Worm (Caenorhabditis elegans): ENCODE measurements around the gene dot-1.4.
A peak's percentile ranks its signal among the peaks of the same experiment; 100 is the strongest.

Gene dot-1.4

ce11 chrX:11952129-11952528 is 20.7 kb upstream of the dot-1.4 start:
- no peak for TF ChIP-seq aly-2 (tag; optimal IDR thresholded peaks at IDR 0.05)
- no peak for TF ChIP-seq lsy-2 (tag; optimal IDR thresholded peaks at IDR 0.05)
- TF ChIP-seq dmd-4 (tag; optimal IDR thresholded peaks at IDR 0.05) = no peak
- TF ChIP-seq ceh-82 (tag; optimal IDR thresholded peaks at IDR 0.05) = no peak
- no peak for TF ChIP-seq elt-1 (tag; optimal IDR thresholded peaks at IDR 0.05)
- TF ChIP-seq lin-13 (GFP tag; optimal IDR thresholded peaks at IDR 0.05) = no peak

- no peak for TF ChIP-seq R02D3.7 (tag; optimal IDR thresholded peaks at IDR 0.05)
- no peak for TF ChIP-seq nhr-23 (tag; optimal IDR thresholded peaks at IDR 0.05)
- TF ChIP-seq mbf-1 (tag; optimal IDR thresholded peaks at IDR 0.05) = no peak
- no peak for TF ChIP-seq ztf-11 (tag; optimal IDR thresholded peaks at IDR 0.05)
- peak; percentile 4 for TF ChIP-seq sma-3 (GFP tag; optimal IDR thresholded peaks at IDR 0.05)
- no peak for TF ChIP-seq snpc-4 (tag; optimal IDR thresholded peaks at IDR 0.05)
- TF ChIP-seq nhr-12 (tag; optimal IDR thresholded peaks at IDR 0.05) = no peak
- no peak for TF ChIP-seq zag-1 (tag; optimal IDR thresholded peaks at IDR 0.05)
- TF ChIP-seq mab-5 (tag; optimal IDR thresholded peaks at IDR 0.05) = no peak
- TF ChIP-seq ztf-1 (GFP tag; conservative IDR thresholded peaks at IDR 0.05) = no peak
- TF ChIP-seq gmeb-1 (tag; optimal IDR thresholded peaks at IDR 0.05) = no peak
- no peak for TF ChIP-seq nhr-129 (tag; optimal IDR thresholded peaks at IDR 0.05)
- no peak for TF ChIP-seq aly-2 (tag; optimal IDR thresholded peaks at IDR 0.05)
- peak; percentile 47 for TF ChIP-seq sma-9 (GFP tag; optimal IDR thresholded peaks at IDR 0.05)
- TF ChIP-seq sma-9 (tag; optimal IDR thresholded peaks at IDR 0.05) = no peak
- TF ChIP-seq alr-1 (tag; optimal IDR thresholded peaks at IDR 0.05) = no peak
- TF ChIP-seq lin-13 (GFP tag; optimal IDR thresholded peaks at IDR 0.05) = peak; percentile 2
- no peak for TF ChIP-seq nhr-11 (tag; optimal IDR thresholded peaks at IDR 0.05)
- peak; percentile 31 for TF ChIP-seq C34F6.9 (tag; optimal IDR thresholded peaks at IDR 0.05)
- peak; percentile 37 for TF ChIP-seq F13H6.1 (tag; optimal IDR thresholded peaks at IDR 0.05)
- TF ChIP-seq sem-4 (tag; optimal IDR thresholded peaks at IDR 0.05) = peak; percentile 22
- TF ChIP-seq nhr-6 (tag; optimal IDR thresholded peaks at IDR 0.05) = no peak
- no peak for TF ChIP-seq nhr-77 (tag; optimal IDR thresholded peaks at IDR 0.05)
- no peak for TF ChIP-seq unc-39 (tag; optimal IDR thresholded peaks at IDR 0.05)
- no peak for TF ChIP-seq lsy-2 (tag; optimal IDR thresholded peaks at IDR 0.05)
- no peak for TF ChIP-seq mdl-1 (tag; optimal IDR thresholded peaks at IDR 0.05)
- TF ChIP-seq skn-1 (tag; optimal IDR thresholded peaks at IDR 0.05) = no peak
- TF ChIP-seq blmp-1 (tag; optimal IDR thresholded peaks at IDR 0.05; ENCODE audit: insufficient read depth) = no peak
- TF ChIP-seq nhr-21 (tag; optimal IDR thresholded peaks at IDR 0.05) = no peak
- TF ChIP-seq lin-39 (tag; optimal IDR thresholded peaks at IDR 0.05) = no peak
- no peak for TF ChIP-seq elt-3 (tag; optimal IDR thresholded peaks at IDR 0.05)
- TF ChIP-seq ceh-82 (tag; optimal IDR thresholded peaks at IDR 0.05) = no peak
- no peak for TF ChIP-seq ztf-4 (tag; optimal IDR thresholded peaks at IDR 0.05)
- no peak for TF ChIP-seq crh-2 (tag; optimal IDR thresholded peaks at IDR 0.05)
- no peak for TF ChIP-seq elt-1 (tag; optimal IDR thresholded peaks at IDR 0.05)
- TF ChIP-seq dmd-4 (tag; optimal IDR thresholded peaks at IDR 0.05) = no peak
These were observed 16.9 kb upstream of the dot-1.4 start, which contains the start of gene lsd-1 for ce11 chrX:11948184-11948894. TSS of gene lsd-1 (plus strand) at chrX:11948844.

ce11 chrX:11946788-11947463 is 15.5 kb upstream of the dot-1.4 start, which contains the start of gene nfya-1:
TSS of gene nfya-1 (minus strand) at chrX:11946838.
- TF ChIP-seq blmp-1 (tag; optimal IDR thresholded peaks at IDR 0.05; ENCODE audit: insufficient read depth) = no peak
- peak; percentile 12 for TF ChIP-seq nhr-6 (tag; optimal IDR thresholded peaks at IDR 0.05)
- peak; percentile 72 for TF ChIP-seq F13H6.1 (tag; optimal IDR thresholded peaks at IDR 0.05)
- TF ChIP-seq lin-11 (tag; optimal IDR thresholded peaks at IDR 0.05) = peak; percentile 61
- TF ChIP-seq nhr-237 (tag; optimal IDR thresholded peaks at IDR 0.05) = no peak
- TF ChIP-seq ama-1 (optimal IDR thresholded peaks at IDR 0.05) = no peak
- TF ChIP-seq mdl-1 (tag; optimal IDR thresholded peaks at IDR 0.05) = no peak
- no peak for TF ChIP-seq sem-4 (tag; optimal IDR thresholded peaks at IDR 0.05)
- TF ChIP-seq ceh-82 (tag; optimal IDR thresholded peaks at IDR 0.05) = no peak
- no peak for TF ChIP-seq alr-1 (tag; optimal IDR thresholded peaks at IDR 0.05)
- TF ChIP-seq elt-3 (tag; optimal IDR thresholded peaks at IDR 0.05) = no peak
- peak; percentile 34 for TF ChIP-seq nhr-25 (tag; optimal IDR thresholded peaks at IDR 0.05)
- TF ChIP-seq dmd-4 (tag; optimal IDR thresholded peaks at IDR 0.05) = no peak
- no peak for TF ChIP-seq ZK546.5 (tag; optimal IDR thresholded peaks at IDR 0.05)
- TF ChIP-seq unc-62 (GFP tag; optimal IDR thresholded peaks at IDR 0.05) = no peak
- peak; percentile 25 for TF ChIP-seq nhr-21 (tag; optimal IDR thresholded peaks at IDR 0.05)
- peak; percentile 25 for TF ChIP-seq sma-3 (GFP tag; optimal IDR thresholded peaks at IDR 0.05)
- peak; percentile 78 for TF ChIP-seq crh-2 (tag; optimal IDR thresholded peaks at IDR 0.05)
- no peak for TF ChIP-seq mbf-1 (tag; optimal IDR thresholded peaks at IDR 0.05)
- TF ChIP-seq nhr-129 (tag; optimal IDR thresholded peaks at IDR 0.05) = peak; percentile 88
- no peak for TF ChIP-seq ztf-4 (tag; optimal IDR thresholded peaks at IDR 0.05)
- TF ChIP-seq Y55F3AM.14 (GFP tag; optimal IDR thresholded peaks at IDR 0.05) = no peak
- TF ChIP-seq C34F6.9 (tag; optimal IDR thresholded peaks at IDR 0.05) = peak; percentile 64
- TF ChIP-seq lin-13 (GFP tag; optimal IDR thresholded peaks at IDR 0.05) = peak; percentile 58
- TF ChIP-seq zag-1 (tag; optimal IDR thresholded peaks at IDR 0.05) = no peak
- no peak for TF ChIP-seq nhr-23 (tag; optimal IDR thresholded peaks at IDR 0.05)
- no peak for TF ChIP-seq aly-2 (tag; optimal IDR thresholded peaks at IDR 0.05)
- TF ChIP-seq unc-39 (tag; optimal IDR thresholded peaks at IDR 0.05) = no peak
- peak; percentile 15 for TF ChIP-seq gmeb-1 (tag; optimal IDR thresholded peaks at IDR 0.05)
- TF ChIP-seq ztf-1 (GFP tag; conservative IDR thresholded peaks at IDR 0.05) = no peak
- no peak for TF ChIP-seq lin-39 (tag; optimal IDR thresholded peaks at IDR 0.05)
- no peak for TF ChIP-seq skn-1 (tag; optimal IDR thresholded peaks at IDR 0.05)
- no peak for TF ChIP-seq snpc-4 (tag; optimal IDR thresholded peaks at IDR 0.05)
- peak; percentile 7 for TF ChIP-seq egl-27 (tag; optimal IDR thresholded peaks at IDR 0.05)
- TF ChIP-seq R02D3.7 (tag; optimal IDR thresholded peaks at IDR 0.05) = no peak
- TF ChIP-seq nhr-11 (tag; optimal IDR thresholded peaks at IDR 0.05) = no peak

Data from whole organism, L2 larva.